Worm (Caenorhabditis elegans) whole organism, L2 larva: ENCODE data around the gene K04E7.1.

Experiments
- lin-11 ChIP-seq: fragments of 150-350 bp; sonication (generic microtip); optimal IDR thresholded peaks from 2 replicates; lab custom pipeline; 2014; ENCODE audit warnings: missing biosample characterization, missing genetic modification characterization, inconsistent platforms, mixed read lengths
- lin-13 ChIP-seq: fragments of 150-350 bp; optimal IDR thresholded peaks from 2 replicates; lab custom pipeline; 2014; ENCODE audit warnings: missing biosample characterization, missing genetic modification reagents, missing genetic modification characterization
- mab-5 ChIP-seq: fragments of 150-350 bp; optimal IDR thresholded peaks from 2 replicates; lab custom pipeline; 2014; ENCODE audit warnings: missing biosample characterization, missing genetic modification characterization
- mbf-1 ChIP-seq: sonication (generic microtip); optimal IDR thresholded peaks from 2 replicates; lab custom pipeline; 2017; ENCODE audit warnings: missing biosample characterization, missing genetic modification characterization
- nhr-237 ChIP-seq: fragments of 150-350 bp; optimal IDR thresholded peaks from 2 replicates; lab custom pipeline; 2014; ENCODE audit warnings: missing biosample characterization, missing genetic modification characterization
- nhr-77 ChIP-seq: fragments of 150-350 bp; optimal IDR thresholded peaks from 2 replicates; lab custom pipeline; 2014; ENCODE audit warnings: missing biosample characterization, missing genetic modification characterization
- sma-9 ChIP-seq, 2 experiments: fragments of 150-350 bp in 1 of 2; sonication (generic microtip) in 1 of 2; optimal IDR thresholded peaks; 2 replicates each; lab custom pipeline; 2014 to 2016; ENCODE audit warnings: missing genetic modification characterization in 2 of 2, mild to moderate bottlenecking in 1 of 2, missing biosample characterization in 1 of 2, missing compliant biosample characterization in 1 of 2, missing genetic modification reagents in 1 of 2, moderate library complexity in 1 of 2
- snpc-4 ChIP-seq: fragments of 150-350 bp; optimal IDR thresholded peaks from 2 replicates; lab custom pipeline; 2014; ENCODE audit warnings: missing biosample characterization, missing genetic modification characterization
- unc-39 ChIP-seq: fragments of 150-350 bp; optimal IDR thresholded peaks from 2 replicates; lab custom pipeline; 2014; ENCODE audit warnings: missing biosample characterization, missing genetic modification characterization
- unc-62 ChIP-seq: fragments of 150-350 bp; optimal IDR thresholded peaks from 2 replicates; lab custom pipeline; 2014; ENCODE audit warnings: missing biosample characterization, missing genetic modification reagents, missing genetic modification characterization
- zag-1 ChIP-seq: fragments of 150-350 bp; optimal IDR thresholded peaks from 2 replicates; lab custom pipeline; 2014; ENCODE audit warnings: missing biosample characterization, missing genetic modification characterization

ce11 chrX:6419113-6419512, 42.7 kb upstream of the K04E7.1 start:
- TF ChIP-seq lin-11 (tag; lab: Kevin White, UChicago) (no peak), zag-1 (tag; lab: Kevin White, UChicago) (no peak), mbf-1 (tag; lab: Kevin White, UChicago) (no peak), nhr-237 (tag; lab: Kevin White, UChicago) (no peak), unc-62 (GFP tag; lab: Kevin White, UChicago) (no peak), sma-9 (GFP tag; optimal IDR thresholded peaks at IDR 0.05; lab: Kevin White, UChicago) (no peak), sma-9 (tag; optimal IDR thresholded peaks at IDR 0.05; lab: Kevin White, UChicago) (no peak), unc-39 (tag; lab: Kevin White, UChicago) (no peak), lin-13 (GFP tag; lab: Kevin White, UChicago) (no peak), nhr-77 (tag; lab: Kevin White, UChicago) (no peak), snpc-4 (tag; lab: Kevin White, UChicago) (no peak), mab-5 (tag; lab: Kevin White, UChicago) (no peak)
